Fruit fly (Drosophila melanogaster) whole organism, embryonic: ENCODE results near the gene Notum.

Experiments used
- BEAF-32 ChIP-seq: fragments of 200-800 bp; sonication (Bioruptor generic); optimal IDR thresholded peaks from 3 replicates; lab custom pipeline; 2017; ENCODE audit warnings: missing biosample characterization, missing genetic modification characterization, mild to moderate bottlenecking, moderate library complexity, missing genetic modification reagents
- Bgb ChIP-seq: fragments of 200-800 bp; sonication (Bioruptor generic); IDR thresholded peaks from 2 replicates; pipeline ENCODE4 v1.3.6; 2022; ENCODE audit warnings: missing biosample characterization, missing genetic modification characterization; ENCODE audit not compliant: partially characterized antibody
- CG10321 ChIP-seq: fragments of 200-800 bp; sonication (Bioruptor generic); IDR thresholded peaks from 2 replicates; pipeline ENCODE4 v1.3.6; 2022; ENCODE audit warnings: missing biosample characterization, missing genetic modification characterization
- CG12659 ChIP-seq: fragments of 200-800 bp; sonication (Bioruptor generic); optimal IDR thresholded peaks from 3 replicates; lab custom pipeline; 2017; ENCODE audit warnings: mild to moderate bottlenecking, missing biosample characterization, missing genetic modification reagents, missing genetic modification characterization
- CG15514 ChIP-seq: fragments of 200-800 bp; sonication (Bioruptor generic); optimal IDR thresholded peaks from 3 replicates; lab custom pipeline; 2017; ENCODE audit warnings: missing biosample characterization, missing genetic modification characterization, mild to moderate bottlenecking, moderate library complexity, missing genetic modification reagents
- CG33557 ChIP-seq: fragments of 200-800 bp; sonication (Bioruptor generic); optimal IDR thresholded peaks from 2 replicates; lab custom pipeline; 2019; ENCODE audit warnings: missing biosample characterization, mild to moderate bottlenecking, missing genetic modification characterization, moderate library complexity
- CG3726 ChIP-seq: fragments of 200-800 bp; sonication (Bioruptor generic); IDR thresholded peaks from 3 replicates; pipeline ENCODE4, ENCODE4 v1.3.6; 2022; ENCODE audit warnings: missing biosample characterization, missing genetic modification characterization
- CG3847 ChIP-seq: fragments of 200-800 bp; sonication (Bioruptor generic); IDR thresholded peaks from 2 replicates; pipeline ENCODE4 v1.3.6; 2022; ENCODE audit warnings: missing biosample characterization, missing genetic modification characterization
- CG4404 ChIP-seq: fragments of 200-800 bp; sonication (Bioruptor generic); IDR thresholded peaks from 2 replicates; pipeline ENCODE4 v1.3.6; 2022; ENCODE audit warnings: missing biosample characterization, missing genetic modification characterization
- CG4707 ChIP-seq: fragments of 200-800 bp; sonication (Bioruptor generic); optimal IDR thresholded peaks from 2 replicates; lab custom pipeline; 2018; ENCODE audit warnings: missing biosample characterization, mild to moderate bottlenecking, missing genetic modification characterization, moderate library complexity
- CG4730 ChIP-seq: fragments of 200-800 bp; sonication (Bioruptor generic); IDR thresholded peaks from 2 replicates; pipeline ENCODE4 v1.3.6; 2022; ENCODE audit warnings: missing biosample characterization, missing genetic modification characterization
- CG4820 ChIP-seq: fragments of 200-800 bp; sonication (Bioruptor generic); optimal IDR thresholded peaks from 3 replicates; lab custom pipeline; 2016; ENCODE audit warnings: missing biosample characterization, missing genetic modification characterization
- CG5953 ChIP-seq: fragments of 200-800 bp; sonication (Bioruptor generic); IDR thresholded peaks from 2 replicates; pipeline ENCODE4 v1.3.6; 2022; ENCODE audit warnings: missing biosample characterization, missing genetic modification characterization
- CG6791 ChIP-seq: fragments of 200-800 bp; sonication (Bioruptor generic); IDR thresholded peaks from 3 replicates; pipeline ENCODE4 v1.3.6; 2022; ENCODE audit warnings: missing biosample characterization, missing genetic modification characterization; ENCODE audit not compliant: partially characterized antibody
- CG6813 ChIP-seq: fragments of 200-800 bp; sonication (Bioruptor generic); optimal IDR thresholded peaks from 2 replicates; lab custom pipeline; 2017; ENCODE audit warnings: missing biosample characterization, missing genetic modification characterization, mild to moderate bottlenecking, moderate library complexity, missing genetic modification reagents
- CG7963 ChIP-seq: fragments of 200-800 bp; sonication (Bioruptor generic); IDR thresholded peaks from 3 replicates; pipeline ENCODE4 v1.3.6; 2022; ENCODE audit warnings: missing biosample characterization, missing genetic modification characterization; ENCODE audit not compliant: partially characterized antibody
- CG8089 ChIP-seq: fragments of 200-800 bp; sonication (Bioruptor generic); optimal IDR thresholded peaks from 3 replicates; lab custom pipeline; 2016; ENCODE audit warnings: missing biosample characterization, missing genetic modification characterization
- CG9817 ChIP-seq: fragments of 200-800 bp; sonication (Bioruptor generic); optimal IDR thresholded peaks from 2 replicates; lab custom pipeline; 2018; ENCODE audit warnings: missing biosample characterization, mild to moderate bottlenecking, missing genetic modification characterization, moderate library complexity
- Fer2 ChIP-seq: fragments of 200-800 bp; sonication (Bioruptor generic); optimal IDR thresholded peaks from 2 replicates; lab custom pipeline; 2018; ENCODE audit warnings: missing biosample characterization, mild to moderate bottlenecking, missing genetic modification characterization, moderate library complexity
- Hr3 ChIP-seq: fragments of 200-800 bp; sonication (Bioruptor generic); optimal IDR thresholded peaks from 3 replicates; lab custom pipeline; 2016; ENCODE audit warnings: missing biosample characterization, missing genetic modification characterization
- Hr78 ChIP-seq, 2 experiments: fragments of 200-800 bp in 1 of 2; fragments of >200 bp in 1 of 2; sonication (Bioruptor generic) in 1 of 2; optimal IDR thresholded peaks; 2 replicates each; lab custom pipeline; 2017 to 2019; ENCODE audit warnings: missing biosample characterization in 2 of 2, missing genetic modification characterization in 2 of 2, mild to moderate bottlenecking in 1 of 2, moderate library complexity in 1 of 2
- Mad ChIP-seq: fragments of 200-800 bp; sonication (Bioruptor generic); optimal IDR thresholded peaks from 2 replicates; lab custom pipeline; 2016; ENCODE audit warnings: missing biosample characterization, missing genetic modification characterization
- NC2β ChIP-seq: fragments of 200-800 bp; sonication (Bioruptor generic); optimal IDR thresholded peaks from 2 replicates; lab custom pipeline; 2016; ENCODE audit warnings: missing biosample characterization, missing genetic modification characterization
- Nf-YB ChIP-seq: fragments of 200-800 bp; sonication (Bioruptor generic); optimal IDR thresholded peaks from 3 replicates; lab custom pipeline; 2019; ENCODE audit warnings: missing biosample characterization, mild to moderate bottlenecking, missing genetic modification characterization, moderate library complexity
- Scr ChIP-seq: fragments of 200-800 bp; sonication (Bioruptor generic); IDR thresholded peaks from 2 replicates; pipeline ENCODE4 v1.3.6; 2022; ENCODE audit warnings: missing biosample characterization, missing genetic modification characterization; ENCODE audit not compliant: partially characterized antibody
- Ssrp ChIP-seq: fragments of 200-800 bp; sonication (Bioruptor generic); optimal IDR thresholded peaks from 2 replicates; lab custom pipeline; 2018; ENCODE audit warnings: missing biosample characterization, mild to moderate bottlenecking, missing genetic modification characterization, moderate library complexity
- Usf ChIP-seq: fragments of 200-800 bp; sonication (Bioruptor generic); optimal IDR thresholded peaks from 2 replicates; lab custom pipeline; 2017; ENCODE audit warnings: missing genotype, missing biosample characterization, missing genetic modification characterization
- ash1 ChIP-seq: fragments of 200-800 bp; sonication (Bioruptor generic); optimal IDR thresholded peaks from 2 replicates; lab custom pipeline; 2018; ENCODE audit warnings: missing biosample characterization, mild to moderate bottlenecking, missing genetic modification characterization
- bcd ChIP-seq: fragments of 200-800 bp; sonication (Bioruptor generic); optimal IDR thresholded peaks from 2 replicates; lab custom pipeline; 2017; ENCODE audit warnings: missing biosample characterization, mild to moderate bottlenecking, missing genetic modification characterization
- cas ChIP-seq: fragments of 200-800 bp; sonication (Bioruptor generic); IDR thresholded peaks from 2 replicates; pipeline ENCODE4 v1.3.6; 2022; ENCODE audit warnings: missing biosample characterization, missing genetic modification characterization
- crp ChIP-seq, 2 experiments: fragments of 200-800 bp; sonication (Bioruptor generic); optimal IDR thresholded peaks; 2 replicates in 1 of 2; 3 replicates in 1 of 2; lab custom pipeline; 2017; ENCODE audit warnings: missing biosample characterization in 2 of 2, missing genetic modification characterization in 2 of 2, mild to moderate bottlenecking in 1 of 2, moderate library complexity in 1 of 2
- dati ChIP-seq: fragments of 200-800 bp; sonication (Bioruptor generic); IDR thresholded peaks from 2 replicates; pipeline ENCODE4 v1.3.6; 2022; ENCODE audit warnings: missing biosample characterization, missing genetic modification characterization
- gem ChIP-seq: fragments of 200-800 bp; sonication (Bioruptor generic); optimal IDR thresholded peaks from 2 replicates; lab custom pipeline; 2019; ENCODE audit warnings: missing biosample characterization, mild to moderate bottlenecking, missing genetic modification characterization, moderate library complexity
- gt ChIP-seq: fragments of 200-800 bp; sonication (Bioruptor generic); IDR thresholded peaks from 2 replicates; pipeline ENCODE4 v1.3.6; 2022; ENCODE audit warnings: missing biosample characterization, missing genetic modification characterization
- her ChIP-seq: fragments of 200-800 bp; sonication (Bioruptor generic); optimal IDR thresholded peaks from 2 replicates; lab custom pipeline; 2016; ENCODE audit warnings: missing biosample characterization, missing genetic modification characterization
- ind ChIP-seq: fragments of 200-800 bp; sonication (Bioruptor generic); optimal IDR thresholded peaks from 3 replicates; lab custom pipeline; 2016; ENCODE audit warnings: missing biosample characterization, missing genetic modification characterization
- mam ChIP-seq: fragments of 200-800 bp; sonication (Bioruptor generic); optimal IDR thresholded peaks from 3 replicates; lab custom pipeline; 2016; ENCODE audit warnings: missing biosample characterization, missing genetic modification characterization
- nerfin-2 ChIP-seq: fragments of 200-800 bp; sonication (Bioruptor generic); IDR thresholded peaks from 2 replicates; pipeline ENCODE4 v1.3.6; 2022; ENCODE audit warnings: missing biosample characterization, missing genetic modification characterization; ENCODE audit not compliant: partially characterized antibody
- pb ChIP-seq: fragments of 200-800 bp; sonication (Bioruptor generic); optimal IDR thresholded peaks from 3 replicates; lab custom pipeline; 2016; ENCODE audit warnings: missing biosample characterization, missing genetic modification characterization
- ranshi ChIP-seq: fragments of 200-800 bp; sonication (Bioruptor generic); IDR thresholded peaks from 2 replicates; pipeline ENCODE4 v1.3.6; 2022; ENCODE audit warnings: missing biosample characterization, missing genetic modification characterization
- sc ChIP-seq, 3 experiments: fragments of >200 bp in 2 of 3; fragments of 200-800 bp in 1 of 3; sonication (Bioruptor generic) in 1 of 3; optimal IDR thresholded peaks; 2 replicates in 2 of 3; 3 replicates in 1 of 3; lab custom pipeline; 2017; ENCODE audit warnings: mild to moderate bottlenecking in 1 of 3, missing biosample characterization in 1 of 3, missing genetic modification characterization in 1 of 3, missing genetic modification reagents in 1 of 3
- sna ChIP-seq: fragments of 200-800 bp; sonication (Bioruptor generic); IDR thresholded peaks from 2 replicates; pipeline ENCODE4 v1.3.6; 2022; ENCODE audit warnings: missing biosample characterization, missing genetic modification characterization; ENCODE audit not compliant: partially characterized antibody
- sqz ChIP-seq: fragments of 200-800 bp; sonication (Bioruptor generic); optimal IDR thresholded peaks from 3 replicates; lab custom pipeline; 2018; ENCODE audit warnings: missing biosample characterization, mild to moderate bottlenecking, missing genetic modification characterization
- tna ChIP-seq: fragments of 200-800 bp; sonication (Bioruptor generic); IDR thresholded peaks from 2 replicates; pipeline ENCODE4 v1.3.6; 2022; ENCODE audit warnings: missing biosample characterization, missing genetic modification characterization; ENCODE audit not compliant: partially characterized antibody
- tx ChIP-seq: fragments of 200-800 bp; sonication (Bioruptor generic); optimal IDR thresholded peaks from 2 replicates; lab custom pipeline; 2016; ENCODE audit warnings: missing biosample characterization, missing genetic modification characterization
- zen2 ChIP-seq: fragments of 200-800 bp; sonication (Bioruptor generic); IDR thresholded peaks from 3 replicates; pipeline ENCODE4 v1.3.6; 2022; ENCODE audit warnings: missing biosample characterization, missing genetic modification characterization; ENCODE audit not compliant: partially characterized antibody
- zfh1 ChIP-seq: fragments of 200-800 bp; sonication (Bioruptor generic); IDR thresholded peaks from 3 replicates; pipeline ENCODE4 v1.3.6; 2022; ENCODE audit warnings: missing biosample characterization, missing genetic modification characterization

The Notum gene

DNA sequence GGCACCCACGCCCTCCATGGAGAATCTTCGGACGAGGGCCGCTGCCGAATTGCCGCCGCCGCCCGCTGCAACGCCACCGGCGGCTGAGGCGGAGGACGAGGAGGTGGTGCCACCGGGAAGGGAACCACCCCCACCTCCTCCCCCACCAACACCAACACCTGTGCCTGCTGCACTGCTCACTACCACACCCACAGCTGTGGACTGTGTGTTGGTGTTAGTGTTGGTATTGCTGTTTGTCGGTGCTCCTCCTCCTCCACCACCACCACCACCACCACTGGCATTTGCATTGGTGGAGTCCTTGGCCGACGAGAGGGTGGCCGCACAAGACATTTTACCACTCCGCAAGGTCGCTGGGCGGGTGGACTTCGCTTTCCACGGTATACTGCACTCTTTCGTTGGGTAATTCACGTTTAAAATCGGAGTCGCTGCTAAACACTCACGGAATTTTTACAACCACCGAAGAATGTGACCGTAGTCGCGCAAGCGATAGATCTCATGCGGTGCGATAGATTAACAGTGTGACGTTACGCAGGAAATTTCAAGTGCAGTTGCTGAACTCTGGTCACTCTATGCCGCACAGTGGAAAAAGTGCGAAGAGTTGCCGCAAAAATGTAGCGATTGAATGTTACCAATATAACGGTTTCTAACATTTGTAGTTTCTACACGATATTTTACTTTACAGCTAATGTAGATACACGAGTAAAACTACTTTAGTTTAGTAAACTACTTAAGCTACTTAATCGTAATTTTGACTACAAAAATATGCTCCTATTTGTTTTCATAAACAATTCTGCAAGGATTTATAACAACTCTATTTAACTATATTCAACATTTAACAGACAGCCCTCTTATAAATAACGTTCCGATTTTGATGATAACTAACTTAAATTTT is 11.7 kb upstream of the Notum start, which contains the start of gene mib1 (continued):
- TF ChIP-seq CG4404, result no peak
- peak; percentile 12 for TF ChIP-seq CG33557 (GFP tag; lab: Kevin White, UChicago)
- no peak for TF ChIP-seq Usf (GFP tag; lab: Kevin White, UChicago)
- TF ChIP-seq Mad (GFP tag; lab: Kevin White, UChicago), result no peak
- TF ChIP-seq Fer2 (tag; lab: Kevin White, UChicago), result no peak
- no peak for TF ChIP-seq ind
- peak; percentile 71 for TF ChIP-seq nerfin-2 (GFP tag; lab: Robert Waterston, UW)
- no peak for TF ChIP-seq CG5953 (GFP tag; lab: Robert Waterston, UW)
- peak; percentile 88 for TF ChIP-seq CG12659 (GFP tag; lab: Kevin White, UChicago)
- no peak for TF ChIP-seq CG4730
- peak; percentile 23 for TF ChIP-seq ash1 (GFP tag; lab: Kevin White, UChicago)
- TF ChIP-seq dati (GFP tag; lab: Robert Waterston, UW), result no peak
- no peak for TF ChIP-seq sc (optimal IDR thresholded peaks at IDR 0.05; lab: Kevin White, UChicago)
- no peak for TF ChIP-seq sc (GFP tag; optimal IDR thresholded peaks at IDR 0.05; lab: Kevin White, UChicago)
- TF ChIP-seq Scr (GFP tag; lab: Robert Waterston, UW), result peak; percentile 81
- TF ChIP-seq mam (GFP tag; lab: Kevin White, UChicago), result no peak
- TF ChIP-seq CG4707 (GFP tag; lab: Kevin White, UChicago), result peak; percentile 99
- TF ChIP-seq CG10321 (GFP tag; lab: Robert Waterston, UW), result no peak
- peak; percentile 93 for TF ChIP-seq CG6791 (GFP tag; lab: Robert Waterston, UW)
- peak; percentile 19 for TF ChIP-seq Nf-YB (GFP tag; lab: Kevin White, UChicago)
- peak; percentile 24 for TF ChIP-seq gem (tag; lab: Kevin White, UChicago)
- peak; percentile 81 for TF ChIP-seq sna (GFP tag; lab: Robert Waterston, UW)
- TF ChIP-seq Ssrp (tag; lab: Kevin White, UChicago), result no peak
- TF ChIP-seq CG9817, result peak; percentile 38
- TF ChIP-seq her (GFP tag; lab: Kevin White, UChicago), result peak; percentile 6
- no peak for TF ChIP-seq pb (GFP tag; lab: Kevin White, UChicago)
- TF ChIP-seq CG3847 (GFP tag; lab: Robert Waterston, UW), result peak; percentile 89
- peak; percentile 80 for TF ChIP-seq CG7963 (GFP tag; lab: Robert Waterston, UW)
- TF ChIP-seq CG3726 (GFP tag; lab: Robert Waterston, UW), result no peak
- TF ChIP-seq gt (GFP tag; lab: Robert Waterston, UW), result no peak
- peak; percentile 71 for TF ChIP-seq CG15514
- peak; percentile 35; the same call in 2 of the 3 replicates for TF ChIP-seq zfh1 (GFP tag; lab: Robert Waterston, UW)
- no peak for TF ChIP-seq CG6813 (GFP tag; lab: Kevin White, UChicago)
- peak; percentile 52 for TF ChIP-seq bcd (GFP tag; lab: Kevin White, UChicago)
- peak; percentile 92 for TF ChIP-seq BEAF-32 (GFP tag; lab: Kevin White, UChicago)
- peak; percentile 95 for TF ChIP-seq Bgb
- no peak for TF ChIP-seq sqz (GFP tag; lab: Kevin White, UChicago)
- peak; percentile 76 for TF ChIP-seq tna (GFP tag; lab: Robert Waterston, UW)
- TF ChIP-seq Hr78 (GFP tag; optimal IDR thresholded peaks at IDR 0.05; lab: Kevin White, UChicago), result no peak
- no peak; the same call in 1 of the 2 replicates for TF ChIP-seq ranshi (GFP tag; lab: Robert Waterston, UW)
- TF ChIP-seq Hr3, result no peak
- no peak for TF ChIP-seq tx (GFP tag; lab: Kevin White, UChicago)
- no peak for TF ChIP-seq cas (GFP tag; lab: Robert Waterston, UW)
- no peak for TF ChIP-seq CG8089 (GFP tag; lab: Kevin White, UChicago)
- TF ChIP-seq crp (GFP tag; optimal IDR thresholded peaks at IDR 0.05; lab: Kevin White, UChicago), result peak in 1 of 2 experiments; percentile 55
- no peak for TF ChIP-seq NC2β
- no peak; the same call in none of the 3 replicates for TF ChIP-seq zen2 (GFP tag; lab: Robert Waterston, UW)
- peak; percentile 5 for TF ChIP-seq CG4820 (GFP tag; lab: Kevin White, UChicago)
